Fruit fly (Drosophila melanogaster) whole organism, embryonic: ENCODE results near the gene CG43295.
A peak's percentile ranks its signal among the peaks of the same experiment; 100 is the strongest.

ENCODE experiments used
- Abd-B ChIP-seq: fragments of 200-800 bp; sonication (Bioruptor generic); optimal IDR thresholded peaks from 2 replicates; lab custom pipeline; 2018; ENCODE audit warnings: missing biosample characterization, mild to moderate bottlenecking, missing genetic modification characterization, moderate library complexity
- Adf1 ChIP-seq: fragments of 200-800 bp; sonication (Bioruptor generic); IDR thresholded peaks from 2 replicates; pipeline ENCODE4 v1.3.6; 2022; ENCODE audit warnings: missing biosample characterization, missing genetic modification characterization
- Atf6 ChIP-seq: fragments of 200-800 bp; sonication (Bioruptor generic); IDR thresholded peaks from 2 replicates; pipeline ENCODE4 v1.3.6; 2022; ENCODE audit warnings: missing biosample characterization, missing genetic modification characterization
- CG10209 ChIP-seq: fragments of 200-800 bp; sonication (Bioruptor generic); optimal IDR thresholded peaks from 3 replicates; lab custom pipeline; 2017; ENCODE audit warnings: missing biosample characterization, mild to moderate bottlenecking, missing genetic modification characterization, missing genetic modification reagents
- CG1024 ChIP-seq: fragments of 200-800 bp; sonication (Bioruptor generic); IDR thresholded peaks from 2 replicates; pipeline ENCODE4 v1.3.6; 2022; ENCODE audit warnings: missing biosample characterization, missing genetic modification characterization
- CG12391 ChIP-seq: fragments of 200-800 bp; sonication (Bioruptor generic); optimal IDR thresholded peaks from 3 replicates; lab custom pipeline; 2018; ENCODE audit warnings: missing biosample characterization, mild to moderate bottlenecking, missing genetic modification characterization, moderate library complexity
- CG12769 ChIP-seq: fragments of 200-800 bp; sonication (Bioruptor generic); optimal IDR thresholded peaks from 2 replicates; lab custom pipeline; 2019; ENCODE audit warnings: missing biosample characterization, mild to moderate bottlenecking, missing genetic modification characterization, moderate library complexity
- CG15269 ChIP-seq: fragments of 200-800 bp; sonication (Bioruptor generic); optimal IDR thresholded peaks from 2 replicates; lab custom pipeline; 2018; ENCODE audit warnings: missing biosample characterization, mild to moderate bottlenecking, missing genetic modification characterization, moderate library complexity
- CG16815 ChIP-seq: fragments of 200-800 bp; sonication (Bioruptor generic); optimal IDR thresholded peaks from 3 replicates; lab custom pipeline; 2017; ENCODE audit warnings: missing biosample characterization, mild to moderate bottlenecking, missing genetic modification characterization
- CG16863 ChIP-seq: fragments of 200-800 bp; sonication (Bioruptor generic); optimal IDR thresholded peaks from 3 replicates; lab custom pipeline; 2016; ENCODE audit warnings: missing biosample characterization, missing genetic modification characterization
- CG2202 ChIP-seq: fragments of 200-800 bp; sonication (Bioruptor generic); optimal IDR thresholded peaks from 2 replicates; lab custom pipeline; 2018; ENCODE audit warnings: missing biosample characterization, mild to moderate bottlenecking, missing genetic modification characterization
- CG2712 ChIP-seq: fragments of 200-800 bp; optimal IDR thresholded peaks from 3 replicates; lab custom pipeline; 2019; ENCODE audit warnings: missing biosample characterization, mild to moderate bottlenecking, missing genetic modification characterization, moderate library complexity
- CG4820 ChIP-seq: fragments of 200-800 bp; sonication (Bioruptor generic); optimal IDR thresholded peaks from 3 replicates; lab custom pipeline; 2016; ENCODE audit warnings: missing biosample characterization, missing genetic modification characterization
- CG4854 ChIP-seq: fragments of 200-800 bp; sonication (Bioruptor generic); optimal IDR thresholded peaks from 2 replicates; lab custom pipeline; 2016; ENCODE audit warnings: missing biosample characterization, missing genetic modification characterization, inconsistent platforms
- CG5245 ChIP-seq: fragments of 200-800 bp; sonication (Bioruptor generic); optimal IDR thresholded peaks from 3 replicates; lab custom pipeline; 2016; ENCODE audit warnings: missing biosample characterization, missing genetic modification characterization
- CG7372 ChIP-seq: fragments of 200-800 bp; sonication (Bioruptor generic); IDR thresholded peaks from 2 replicates; pipeline ENCODE4 v1.3.6; 2022; ENCODE audit warnings: missing biosample characterization, missing genetic modification characterization
- CG9437 ChIP-seq: fragments of 200-800 bp; sonication (Bioruptor generic); optimal IDR thresholded peaks from 2 replicates; lab custom pipeline; 2018; ENCODE audit warnings: missing biosample characterization, mild to moderate bottlenecking, missing genetic modification characterization
- CG9876 ChIP-seq: fragments of 200-800 bp; sonication (Bioruptor generic); optimal IDR thresholded peaks from 2 replicates; lab custom pipeline; 2016; ENCODE audit warnings: missing biosample characterization, missing genetic modification characterization
- Deaf1 ChIP-seq: fragments of 200-800 bp; optimal IDR thresholded peaks from 3 replicates; lab custom pipeline; 2019; ENCODE audit warnings: missing biosample characterization, mild to moderate bottlenecking, missing genetic modification characterization, moderate library complexity
- Dfd ChIP-seq, 2 experiments: fragments of >200 bp; optimal IDR thresholded peaks; 2 replicates each; lab custom pipeline; 2017; ENCODE audit warnings: missing biosample characterization in 2 of 2, missing genetic modification characterization in 2 of 2
- Dll ChIP-seq: fragments of 200-800 bp; sonication (Bioruptor generic); IDR thresholded peaks from 4 replicates; pipeline ENCODE4 v1.3.6; 2022; ENCODE audit warnings: missing biosample characterization, missing genetic modification characterization; ENCODE audit not compliant: partially characterized antibody
- Doc3 ChIP-seq: fragments of 200-800 bp; sonication (Bioruptor generic); IDR thresholded peaks from 3 replicates; pipeline ENCODE4 v1.3.6; 2022; ENCODE audit warnings: missing biosample characterization, missing genetic modification characterization; ENCODE audit not compliant: partially characterized antibody
- HLH4C ChIP-seq: fragments of 200-800 bp; sonication (Bioruptor generic); IDR thresholded peaks from 3 replicates; pipeline ENCODE4 v1.3.6; 2022; ENCODE audit warnings: missing biosample characterization, missing genetic modification characterization; ENCODE audit not compliant: partially characterized antibody
- Hand ChIP-seq: fragments of 200-800 bp; sonication (Bioruptor generic); optimal IDR thresholded peaks from 2 replicates; lab custom pipeline; 2017; ENCODE audit warnings: mild to moderate bottlenecking, missing biosample characterization, missing genetic modification reagents, missing genetic modification characterization
- MBD-R2 ChIP-seq: fragments of 200-800 bp; sonication (Bioruptor generic); IDR thresholded peaks from 2 replicates; pipeline ENCODE4 v1.3.6; 2022; ENCODE audit warnings: missing biosample characterization, missing genetic modification characterization
- MESR4 ChIP-seq: fragments of 200-800 bp; sonication (Bioruptor generic); optimal IDR thresholded peaks from 2 replicates; lab custom pipeline; 2018; ENCODE audit warnings: missing biosample characterization, mild to moderate bottlenecking, missing genetic modification characterization, moderate library complexity
- Mrtf ChIP-seq: fragments of 200-800 bp; sonication (Bioruptor generic); IDR thresholded peaks from 3 replicates; pipeline ENCODE4 v1.3.6; 2022; ENCODE audit warnings: missing biosample characterization, missing genetic modification characterization
- Optix ChIP-seq: fragments of 200-800 bp; sonication (Bioruptor generic); IDR thresholded peaks from 3 replicates; pipeline ENCODE4 v1.3.6; 2022; ENCODE audit warnings: missing biosample characterization, missing genetic modification characterization
- Six4 ChIP-seq: fragments of 200-800 bp; sonication (Bioruptor generic); optimal IDR thresholded peaks from 2 replicates; lab custom pipeline; 2016; ENCODE audit warnings: missing biosample characterization, missing genetic modification characterization
- Ssrp ChIP-seq: fragments of 200-800 bp; sonication (Bioruptor generic); optimal IDR thresholded peaks from 2 replicates; lab custom pipeline; 2018; ENCODE audit warnings: missing biosample characterization, mild to moderate bottlenecking, missing genetic modification characterization, moderate library complexity
- Taf1 ChIP-seq: fragments of 200-800 bp; sonication (Bioruptor generic); IDR thresholded peaks from 2 replicates; pipeline ENCODE4 v1.3.6; 2022; ENCODE audit warnings: missing biosample characterization, missing genetic modification characterization
- abd-A ChIP-seq: fragments of 200-800 bp; sonication (Bioruptor generic); optimal IDR thresholded peaks from 3 replicates; lab custom pipeline; 2019; ENCODE audit warnings: missing biosample characterization, mild to moderate bottlenecking, missing genetic modification characterization, moderate library complexity
- ac ChIP-seq: fragments of 200-800 bp; sonication (Bioruptor generic); optimal IDR thresholded peaks from 3 replicates; lab custom pipeline; 2017; ENCODE audit warnings: missing biosample characterization, mild to moderate bottlenecking, missing genetic modification characterization
- cas ChIP-seq: fragments of 200-800 bp; sonication (Bioruptor generic); IDR thresholded peaks from 2 replicates; pipeline ENCODE4 v1.3.6; 2022; ENCODE audit warnings: missing biosample characterization, missing genetic modification characterization
- chif ChIP-seq, 2 experiments: fragments of 200-800 bp; sonication (Bioruptor generic); optimal IDR thresholded peaks; 3 replicates each; lab custom pipeline; 2016; ENCODE audit warnings: missing biosample characterization in 2 of 2, missing genetic modification characterization in 2 of 2
- chm ChIP-seq: fragments of 200-800 bp; sonication (Bioruptor generic); IDR thresholded peaks from 2 replicates; pipeline ENCODE4 v1.3.6; 2022; ENCODE audit warnings: missing biosample characterization, missing genetic modification characterization
- corto ChIP-seq: fragments of 200-800 bp; sonication (Bioruptor generic); optimal IDR thresholded peaks from 2 replicates; lab custom pipeline; 2016; ENCODE audit warnings: missing biosample characterization, mild to moderate bottlenecking, missing genetic modification characterization, moderate library complexity
- dpn ChIP-seq, 2 experiments: fragments of 200-800 bp; sonication (Bioruptor generic); optimal IDR thresholded peaks; 3 replicates each; lab custom pipeline; 2016; ENCODE audit warnings: missing biosample characterization in 2 of 2, missing genetic modification characterization in 2 of 2
- ems ChIP-seq: fragments of 200-800 bp; sonication (Bioruptor generic); optimal IDR thresholded peaks from 3 replicates; lab custom pipeline; 2016; ENCODE audit warnings: missing biosample characterization, missing genetic modification characterization
- jumu ChIP-seq: fragments of 200-800 bp; sonication (Bioruptor generic); optimal IDR thresholded peaks from 3 replicates; lab custom pipeline; 2016; ENCODE audit warnings: missing biosample characterization, missing genetic modification characterization
- kay ChIP-seq: fragments of 200-800 bp; sonication (Bioruptor generic); optimal IDR thresholded peaks from 2 replicates; lab custom pipeline; 2016; ENCODE audit warnings: missing biosample characterization, missing genetic modification characterization
- lbe ChIP-seq: fragments of 200-800 bp; sonication (Bioruptor generic); optimal IDR thresholded peaks from 2 replicates; lab custom pipeline; 2016; ENCODE audit warnings: missing biosample characterization, mild to moderate bottlenecking, missing genetic modification characterization
- lmd ChIP-seq: fragments of 200-800 bp; sonication (Bioruptor generic); IDR thresholded peaks from 2 replicates; pipeline ENCODE4 v1.3.6; 2022; ENCODE audit warnings: missing biosample characterization, missing genetic modification characterization
- mirr ChIP-seq: fragments of 200-800 bp; sonication (Bioruptor generic); optimal IDR thresholded peaks from 3 replicates; lab custom pipeline; 2018; ENCODE audit warnings: missing biosample characterization, mild to moderate bottlenecking, missing genetic modification characterization
- mld ChIP-seq: fragments of 200-800 bp; sonication (Bioruptor generic); IDR thresholded peaks from 3 replicates; pipeline ENCODE4 v1.3.6; 2022; ENCODE audit warnings: missing biosample characterization, missing genetic modification characterization; ENCODE audit not compliant: partially characterized antibody
- org-1 ChIP-seq: fragments of 200-800 bp; sonication (Bioruptor generic); optimal IDR thresholded peaks from 2 replicates; lab custom pipeline; 2017; ENCODE audit warnings: missing biosample characterization, missing genetic modification characterization
- pita ChIP-seq: fragments of 200-800 bp; sonication (Bioruptor generic); optimal IDR thresholded peaks from 2 replicates; lab custom pipeline; 2017; ENCODE audit warnings: missing biosample characterization, mild to moderate bottlenecking, missing genetic modification characterization
- schlank ChIP-seq: fragments of 200-800 bp; sonication (Bioruptor generic); optimal IDR thresholded peaks from 2 replicates; lab custom pipeline; 2018; ENCODE audit warnings: missing biosample characterization, mild to moderate bottlenecking, missing genetic modification characterization
- ttk ChIP-seq: fragments of 200-800 bp; sonication (Bioruptor generic); IDR thresholded peaks from 2 replicates; pipeline ENCODE4 v2.1.2; 2022; ENCODE audit warnings: missing biosample characterization, missing genetic modification characterization

The CG43295 gene

DNA sequence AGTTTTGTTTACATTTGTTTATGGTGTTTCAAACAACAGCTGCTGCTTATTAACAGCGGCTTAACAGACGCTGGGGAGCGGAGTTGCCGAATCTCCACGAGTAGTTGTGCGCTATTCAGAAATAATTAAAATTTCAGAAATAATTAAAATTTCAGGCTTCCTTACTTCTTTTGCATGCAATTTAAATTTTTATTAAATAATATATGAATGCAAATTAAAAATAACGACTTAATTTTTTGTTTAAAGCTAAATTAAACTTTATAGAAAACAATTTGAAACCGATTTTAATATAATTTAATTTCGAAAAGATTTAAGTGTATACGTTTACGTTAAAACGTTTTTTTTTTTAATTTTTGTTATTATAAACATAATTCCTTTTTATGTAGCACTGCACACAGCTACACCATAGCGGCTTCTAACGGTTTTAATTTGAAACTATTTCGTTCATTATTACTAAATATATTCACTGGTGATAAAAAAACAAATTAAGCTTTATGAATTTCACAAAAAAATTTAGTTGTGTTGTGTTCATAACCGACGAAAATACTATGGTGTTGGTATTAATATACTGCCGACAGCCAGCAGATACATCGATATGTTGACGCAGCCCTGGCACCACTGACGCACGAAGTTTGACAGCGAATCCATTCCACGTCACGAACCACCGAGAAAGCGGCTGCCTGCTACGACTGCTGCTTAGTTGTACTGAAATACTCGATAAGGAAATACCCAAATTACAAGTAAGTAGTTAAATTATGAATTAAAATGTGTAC lies 23.5 kb downstream of the CG43295 start, which contains the start of gene SsRbeta (continued):
- TF ChIP-seq Optix (GFP tag; lab: Robert Waterston, UW), result no peak
- TF ChIP-seq CG4854 (GFP tag; lab: Kevin White, UChicago), result no peak
- TF ChIP-seq chm (GFP tag; lab: Robert Waterston, UW), result peak; percentile 68
- peak; percentile 69; the same call in 2 of the 3 replicates for TF ChIP-seq Doc3
- no peak for TF ChIP-seq CG9437
- TF ChIP-seq MESR4 (GFP tag; lab: Kevin White, UChicago), result peak; percentile 94
- TF ChIP-seq schlank (tag; lab: Kevin White, UChicago), result no peak
- peak; percentile 34 for TF ChIP-seq pita (GFP tag; lab: Kevin White, UChicago)
- TF ChIP-seq CG16815 (GFP tag; lab: Kevin White, UChicago), result no peak
- no peak for TF ChIP-seq Taf1 (GFP tag; lab: Robert Waterston, UW)
- no peak for TF ChIP-seq Six4 (GFP tag; lab: Kevin White, UChicago)
- no peak for TF ChIP-seq ems (GFP tag; lab: Kevin White, UChicago)
- no peak for TF ChIP-seq CG4820
- peak; percentile 44 for TF ChIP-seq CG12769 (tag; lab: Kevin White, UChicago)
- TF ChIP-seq Ssrp (tag; lab: Kevin White, UChicago), result peak; percentile 38
- TF ChIP-seq CG1024 (GFP tag; lab: Robert Waterston, UW), result peak; percentile 61; the same call in 1 of the 2 replicates
- peak; percentile 67 for TF ChIP-seq Dll (GFP tag; lab: Robert Waterston, UW)
- no peak for TF ChIP-seq CG5245
- TF ChIP-seq Abd-B (GFP tag; lab: Kevin White, UChicago), result peak; percentile 3
- peak; percentile 53 for TF ChIP-seq MBD-R2 (GFP tag; lab: Robert Waterston, UW)
- no peak for TF ChIP-seq Adf1 (GFP tag; lab: Robert Waterston, UW)
- TF ChIP-seq mirr, result peak; percentile 3
- no peak for TF ChIP-seq mld (GFP tag; lab: Robert Waterston, UW)
- TF ChIP-seq lmd (GFP tag; lab: Robert Waterston, UW), result peak; percentile 4; the same call in 1 of the 2 replicates
- TF ChIP-seq org-1, result peak; percentile 1
- TF ChIP-seq CG10209 (GFP tag; lab: Kevin White, UChicago), result no peak
- TF ChIP-seq CG2202 (tag; lab: Kevin White, UChicago), result no peak
- peak; percentile 58 for TF ChIP-seq CG7372 (GFP tag; lab: Robert Waterston, UW)
- peak; percentile 36 for TF ChIP-seq CG15269
- TF ChIP-seq lbe, result no peak
- peak; percentile 32 for TF ChIP-seq CG12391
- no peak for TF ChIP-seq Dfd (GFP tag; optimal IDR thresholded peaks at IDR 0.05; lab: Kevin White, UChicago)
- TF ChIP-seq corto (GFP tag; lab: Kevin White, UChicago), result no peak
- TF ChIP-seq ac (GFP tag; lab: Kevin White, UChicago), result no peak
- TF ChIP-seq abd-A (tag; lab: Kevin White, UChicago), result no peak
- no peak for TF ChIP-seq CG16863 (GFP tag; lab: Kevin White, UChicago)
- peak; percentile 50; the same call in 1 of the 3 replicates for TF ChIP-seq Mrtf
- TF ChIP-seq chif (GFP tag; optimal IDR thresholded peaks at IDR 0.05; lab: Kevin White, UChicago), result no peak
- peak; percentile 28 for TF ChIP-seq kay
- TF ChIP-seq jumu, result no peak
- TF ChIP-seq Hand, result no peak
- TF ChIP-seq HLH4C (GFP tag; lab: Robert Waterston, UW), result peak; percentile 52; the same call in 2 of the 3 replicates
- peak; percentile 14 for TF ChIP-seq CG2712 (tag; lab: Kevin White, UChicago)
- peak; percentile 96 for TF ChIP-seq Deaf1
- peak; percentile 50 for TF ChIP-seq ttk
- TF ChIP-seq dpn (GFP tag; optimal IDR thresholded peaks at IDR 0.05; lab: Kevin White, UChicago), result no peak
- TF ChIP-seq cas (GFP tag; lab: Robert Waterston, UW), result no peak
- TF ChIP-seq Atf6, result no peak
- TF ChIP-seq CG9876, result no peak
